Fruit fly (Drosophila melanogaster): ENCODE results near the gene CG7394.

DNA sequence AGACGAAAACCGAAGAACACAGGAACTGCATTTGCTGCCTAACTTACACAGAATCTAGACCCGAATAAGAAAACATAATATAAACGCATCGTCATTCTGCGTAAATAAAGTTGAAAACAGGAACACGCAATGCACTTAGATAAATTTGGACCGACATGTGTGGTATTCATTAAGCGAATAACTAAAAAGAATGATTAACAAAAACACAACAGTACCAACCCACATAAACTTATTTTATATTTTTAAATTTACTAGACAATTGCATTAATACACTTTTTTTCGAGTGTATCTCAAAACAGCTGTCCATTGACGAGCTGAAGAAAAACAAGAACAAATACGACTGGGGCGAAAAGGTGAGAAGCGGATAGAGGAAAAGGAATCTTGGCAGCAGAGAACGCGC, 7.5 kb upstream of the CG7394 start:
- TF ChIP-seq Snoo (tag; optimal IDR thresholded peaks at IDR 0.05) (peak; percentile 49), CG9948 (tag; optimal IDR thresholded peaks at IDR 0.05) (peak; percentile 55), CG10348 (GFP tag; IDR thresholded peaks at IDR 0.05) (no peak), CG4496 (GFP tag; IDR thresholded peaks at IDR 0.05) (peak; percentile 61; the same call in 2 of the 3 replicates), D1 (tag; optimal IDR thresholded peaks at IDR 0.05) (no peak), Ets98B (GFP tag; IDR thresholded peaks at IDR 0.05) (peak; percentile 53; the same call in 1 of the 2 replicates), fd96Ca (GFP tag; IDR thresholded peaks at IDR 0.05) (no peak), CG15710 (tag; optimal IDR thresholded peaks at IDR 0.05) (peak; percentile 71), Pif1B (GFP tag; optimal IDR thresholded peaks at IDR 0.05) (peak; percentile 56), CG12605 (GFP tag; IDR thresholded peaks at IDR 0.05) (peak; percentile 49), Pif1A (GFP tag; optimal IDR thresholded peaks at IDR 0.05) (peak; percentile 49), CG13204 (GFP tag; optimal IDR thresholded peaks at IDR 0.05) (no peak), EcR (GFP tag; optimal IDR thresholded peaks at IDR 0.05) (no peak), CG8159 (tag; optimal IDR thresholded peaks at IDR 0.05) (peak; percentile 81)
